Fruit fly (Drosophila melanogaster): ENCODE data around the gene CG7512.
A peak's percentile ranks its signal among the peaks of the same experiment; 100 is the strongest.

Gene CG7512

dm6 chr3L:11487327-11487973, 26.1 kb upstream of the CG7512 start, which contains the start of gene chrb (continued):
- TF ChIP-seq acj6 (GFP tag; optimal IDR thresholded peaks at IDR 0.05) (peak; percentile 3), CG32006 (GFP tag; optimal IDR thresholded peaks at IDR 0.05) (peak; percentile 5), CG16779 (tag; optimal IDR thresholded peaks at IDR 0.05) (peak; percentile 69), CG3919 (GFP tag; optimal IDR thresholded peaks at IDR 0.05) (peak; percentile 47), ss (GFP tag; optimal IDR thresholded peaks at IDR 0.05) (peak; percentile 76 to 79), CG8119 (GFP tag; IDR thresholded peaks at IDR 0.05) (peak; percentile 69), fd85E (GFP tag; optimal IDR thresholded peaks at IDR 0.05) (peak; percentile 73), eg (GFP tag; IDR thresholded peaks at IDR 0.05) (peak; percentile 78; the same call in 1 of the 3 replicates)

- no peak for TF ChIP-seq fd85E (GFP tag; optimal IDR thresholded peaks at IDR 0.05)
- TF ChIP-seq OdsH (GFP tag; optimal IDR thresholded peaks at IDR 0.05): no peak
- peak; percentile 10 for TF ChIP-seq Eip78C (GFP tag)
- no peak for TF ChIP-seq CG6276 (GFP tag; optimal IDR thresholded peaks at IDR 0.05)
- no peak for TF ChIP-seq pdm3 (GFP tag; optimal IDR thresholded peaks at IDR 0.05)
- no peak for TF ChIP-seq salr (GFP tag; optimal IDR thresholded peaks at IDR 0.05)
- TF ChIP-seq Eip75B (GFP tag; optimal IDR thresholded peaks at IDR 0.05): no peak
These were observed 25.2 kb upstream of the CG7512 start for dm6 chr3L:11488264-11488663.

DNA sequence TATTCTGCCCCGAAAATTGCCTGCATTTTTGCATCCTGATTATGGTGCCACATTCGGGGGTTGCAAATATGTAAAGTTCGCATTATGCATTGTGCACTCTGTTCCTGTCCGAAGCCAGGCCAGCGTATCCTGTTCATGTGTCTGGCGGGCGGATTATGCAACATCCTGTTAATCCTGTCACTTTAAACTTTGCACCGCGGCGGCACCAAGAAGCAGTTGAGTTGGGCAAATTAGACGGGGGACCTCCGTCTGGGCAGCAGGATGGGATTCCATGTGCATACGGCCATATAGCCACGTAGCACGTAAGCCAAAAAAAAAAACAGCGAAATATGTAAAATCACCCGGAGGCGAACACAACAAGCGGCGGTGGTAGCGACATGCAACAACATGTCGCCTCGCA, 24.0 kb upstream of the CG7512 start:
- 0 out of 3 replicates have a peak, but pooled peaks have one; percentile 19 for TF ChIP-seq CG6163 (GFP tag; IDR thresholded peaks at IDR 0.05)
- TF ChIP-seq salr (GFP tag; optimal IDR thresholded peaks at IDR 0.05): no peak
- TF ChIP-seq Hr38 (GFP tag; optimal IDR thresholded peaks at IDR 0.05): no peak
- no peak for TF ChIP-seq topi (GFP tag; optimal IDR thresholded peaks at IDR 0.05)
- 0 out of 3 replicates have a peak, but pooled peaks have one; percentile 21 for TF ChIP-seq eg (GFP tag; IDR thresholded peaks at IDR 0.05)

dm6 chr3L:11490539-11490938, 23.0 kb upstream of the CG7512 start:
- TF ChIP-seq vri (GFP tag; optimal IDR thresholded peaks at IDR 0.05): peak; percentile 3
- TF ChIP-seq svp (GFP tag): no peak

dm6 chr3L:11491222-11491873, 22.2 kb upstream of the CG7512 start:
- TF ChIP-seq achi (GFP tag; optimal IDR thresholded peaks at IDR 0.05): peak; percentile 71
- TF ChIP-seq CG10669 (GFP tag; optimal IDR thresholded peaks at IDR 0.05): peak; percentile 65
- TF ChIP-seq CG3032 (tag; optimal IDR thresholded peaks at IDR 0.05): peak; percentile 61
- peak; percentile 68; the same call in 2 of the 3 replicates for TF ChIP-seq eg (GFP tag; IDR thresholded peaks at IDR 0.05)
- TF ChIP-seq svp (GFP tag): peak; percentile 96
- no peak for TF ChIP-seq CG1621 (tag; optimal IDR thresholded peaks at IDR 0.05)
- peak; percentile 27 for TF ChIP-seq CG11762 (GFP tag; optimal IDR thresholded peaks at IDR 0.05; ENCODE audit: insufficient read depth)
- peak; percentile 50; the same call in 1 of the 2 replicates for TF ChIP-seq CG15336 (GFP tag; IDR thresholded peaks at IDR 0.05)
- TF ChIP-seq Met (GFP tag; optimal IDR thresholded peaks at IDR 0.05): peak; percentile 84
- TF ChIP-seq esn (GFP tag; optimal IDR thresholded peaks at IDR 0.05): peak; percentile 84
- TF ChIP-seq CG11294 (GFP tag; IDR thresholded peaks at IDR 0.05): no peak
- TF ChIP-seq CG3919 (GFP tag; optimal IDR thresholded peaks at IDR 0.05): peak; percentile 76
- peak; percentile 2 for TF ChIP-seq fkh (GFP tag; optimal IDR thresholded peaks at IDR 0.05)
- peak; percentile 90 for TF ChIP-seq Hr39 (GFP tag; optimal IDR thresholded peaks at IDR 0.05)
- TF ChIP-seq Lpt (GFP tag; optimal IDR thresholded peaks at IDR 0.05): no peak
- peak; percentile 57 for TF ChIP-seq CG10631 (GFP tag; optimal IDR thresholded peaks at IDR 0.05)
- peak; percentile 63 for TF ChIP-seq CG8632 (GFP tag; optimal IDR thresholded peaks at IDR 0.05)
- peak; percentile 71 for TF ChIP-seq CG8319 (GFP tag; optimal IDR thresholded peaks at IDR 0.05)
- peak; percentile 77 for TF ChIP-seq Sox14 (GFP tag; optimal IDR thresholded peaks at IDR 0.05)
- peak; percentile 41 for TF ChIP-seq CG6808 (GFP tag; optimal IDR thresholded peaks at IDR 0.05)
- peak; percentile 17 for TF ChIP-seq fd59A (GFP tag; optimal IDR thresholded peaks at IDR 0.05)
- TF ChIP-seq net (GFP tag; optimal IDR thresholded peaks at IDR 0.05): peak; percentile 56
- peak; percentile 94 for TF ChIP-seq Eip78C (GFP tag)
- TF ChIP-seq CG6792 (GFP tag; optimal IDR thresholded peaks at IDR 0.05): peak; percentile 62
- no peak for TF ChIP-seq dac (GFP tag; optimal IDR thresholded peaks at IDR 0.05)
- peak; percentile 62 for TF ChIP-seq CG7368 (GFP tag; optimal IDR thresholded peaks at IDR 0.05)
- peak; percentile 53 for TF ChIP-seq CG6854 (GFP tag; optimal IDR thresholded peaks at IDR 0.05)

Measured in whole organism, prepupa.